Fruit fly (Drosophila melanogaster) whole organism, adult: ENCODE measurements around the gene kairos.

ENCODE experiments used
- CG14711 ChIP-seq: fragments of 200-800 bp; sonication (Bioruptor generic); optimal IDR thresholded peaks from 2 replicates; lab custom pipeline; 2018; ENCODE audit warnings: missing biosample characterization, mild to moderate bottlenecking, missing genetic modification characterization, moderate library complexity
- CG33017 ChIP-seq: fragments of 200-800 bp; sonication (Bioruptor generic); optimal IDR thresholded peaks from 2 replicates; lab custom pipeline; 2018; ENCODE audit warnings: missing biosample characterization, mild to moderate bottlenecking, missing genetic modification characterization, moderate library complexity
- CG5204 ChIP-seq: fragments of 200-800 bp; sonication (Bioruptor generic); optimal IDR thresholded peaks from 2 replicates; lab custom pipeline; 2016; ENCODE audit warnings: missing biosample characterization, missing genetic modification characterization
- CG7045 ChIP-seq: fragments of 200-800 bp; sonication (Bioruptor generic); optimal IDR thresholded peaks from 2 replicates; lab custom pipeline; 2017; ENCODE audit warnings: missing biosample characterization, mild to moderate bottlenecking, missing genetic modification characterization
- CG7101 ChIP-seq: fragments of 200-800 bp; sonication (Bioruptor generic); optimal IDR thresholded peaks from 2 replicates; lab custom pipeline; 2018; ENCODE audit warnings: missing biosample characterization, mild to moderate bottlenecking, missing genetic modification characterization, moderate library complexity
- Clk ChIP-seq: fragments of 200-800 bp; sonication (Bioruptor generic); optimal IDR thresholded peaks from 2 replicates; lab custom pipeline; 2017; ENCODE audit warnings: missing biosample characterization, missing genetic modification characterization
- Crg-1 ChIP-seq: fragments of 200-800 bp; sonication (Bioruptor generic); optimal IDR thresholded peaks from 2 replicates; lab custom pipeline; 2016; ENCODE audit warnings: missing biosample characterization, missing genetic modification characterization
- bab1 ChIP-seq: fragments of 200-800 bp; sonication (Bioruptor generic); optimal IDR thresholded peaks from 3 replicates; lab custom pipeline; 2019; ENCODE audit warnings: missing biosample characterization, mild to moderate bottlenecking, missing genetic modification characterization, moderate library complexity
- cic ChIP-seq: fragments of 200-800 bp; sonication (Bioruptor generic); optimal IDR thresholded peaks from 2 replicates; lab custom pipeline; 2017; ENCODE audit warnings: missing biosample characterization, mild to moderate bottlenecking, missing genetic modification characterization, moderate library complexity
- pad ChIP-seq: fragments of 200-800 bp; sonication (Bioruptor generic); optimal IDR thresholded peaks from 3 replicates; lab custom pipeline; 2017; ENCODE audit warnings: missing biosample characterization, missing genetic modification characterization, mild to moderate bottlenecking, moderate library complexity, missing genetic modification reagents
- toe ChIP-seq: fragments of 200-800 bp; sonication (Bioruptor generic); optimal IDR thresholded peaks from 2 replicates; lab custom pipeline; 2016; ENCODE audit warnings: missing biosample characterization, missing genetic modification characterization

DNA sequence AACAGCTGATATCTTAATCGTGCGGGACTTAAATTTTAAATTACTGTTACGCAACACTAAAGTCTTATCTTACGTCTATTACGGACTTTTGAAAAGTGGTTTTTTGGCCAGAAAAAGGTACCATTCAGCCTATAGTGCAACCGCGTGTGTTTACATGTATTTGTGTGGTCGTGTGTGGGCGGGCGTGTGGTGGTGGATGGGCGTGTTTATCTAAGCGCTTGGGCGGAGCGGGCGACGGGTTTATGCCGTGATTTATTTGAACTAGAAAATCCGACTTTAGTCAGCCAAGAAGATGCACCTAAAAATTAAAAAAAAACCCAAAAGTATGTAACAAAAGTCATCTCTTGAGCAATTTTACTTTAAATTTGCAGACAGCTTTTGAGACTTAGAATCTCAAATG is 7.4 kb upstream of the kairos start:
- no peak for TF ChIP-seq CG7045 (GFP tag; lab: Kevin White, UChicago)
- no peak for TF ChIP-seq CG14711 (tag; lab: Kevin White, UChicago)
- no peak for TF ChIP-seq CG33017 (tag; lab: Kevin White, UChicago)
- TF ChIP-seq Crg-1 (GFP tag; lab: Kevin White, UChicago), result no peak
- TF ChIP-seq bab1, result no peak
- TF ChIP-seq toe (GFP tag; lab: Kevin White, UChicago), result no peak
- no peak for TF ChIP-seq Clk
- no peak for TF ChIP-seq pad (GFP tag; lab: Kevin White, UChicago)
- no peak for TF ChIP-seq CG5204 (GFP tag; lab: Kevin White, UChicago)
- TF ChIP-seq CG7101 (tag; lab: Kevin White, UChicago), result no peak
- TF ChIP-seq cic (GFP tag; lab: Kevin White, UChicago), result no peak
